Worm (Caenorhabditis elegans) whole organism, early embryonic: Measurements from ENCODE around the gene nspb-8.

Experiments
- ama-1 ChIP-seq: fragments of 150-350 bp; optimal IDR thresholded peaks from 2 replicates; lab custom pipeline; 2014
- flt-1 ChIP-seq: fragments of 200-800 bp; sonication (Bioruptor generic); IDR thresholded peaks from 2 replicates; pipeline ENCODE4 v1.3.6; 2022; ENCODE audit warnings: missing genetic modification characterization, missing compliant biosample characterization
- sea-1 ChIP-seq: fragments of 200-800 bp; sonication (Bioruptor generic); conservative IDR thresholded peaks from 2 replicates; pipeline ENCODE4 v1.3.6; 2022; ENCODE audit warnings: missing genetic modification characterization, missing compliant biosample characterization

DNA sequence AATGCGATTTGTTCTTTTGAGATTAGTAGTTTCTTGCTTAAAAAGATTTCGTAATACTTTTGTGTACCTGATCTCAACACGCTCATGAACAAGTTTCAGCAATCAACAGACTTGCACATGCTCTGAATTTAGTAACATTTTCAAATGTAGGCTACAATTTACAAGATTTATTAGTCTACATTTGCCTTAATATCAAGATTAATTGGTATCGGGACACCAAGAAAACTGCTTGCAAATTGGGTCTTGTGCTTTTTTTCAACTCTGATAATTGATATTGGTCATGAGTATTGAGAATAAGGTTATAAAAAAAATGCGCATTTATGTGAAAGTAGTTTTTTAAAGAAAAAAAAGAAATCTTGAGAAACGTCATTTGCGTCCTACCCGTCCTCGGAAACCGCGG lies 12.2 kb upstream of the nspb-8 start:
- TF ChIP-seq sea-1 (GFP tag; lab: Robert Waterston, UW) (no peak), flt-1 (GFP tag; lab: Robert Waterston, UW) (no peak), ama-1 (lab: Kevin White, UChicago) (no peak)
